Fruit fly (Drosophila melanogaster) whole organism, adult: ENCODE results near the gene Sr-CIII.

Experiments used
- CG11617 ChIP-seq: fragments of 200-800 bp; sonication (Bioruptor generic); optimal IDR thresholded peaks from 2 replicates; lab custom pipeline; 2017; ENCODE audit warnings: mild to moderate bottlenecking, missing biosample characterization, missing genetic modification reagents, missing genetic modification characterization
- CG12768 ChIP-seq: fragments of 200-800 bp; sonication (Bioruptor generic); optimal IDR thresholded peaks from 2 replicates; lab custom pipeline; 2017; ENCODE audit warnings: missing biosample characterization, missing genetic modification characterization, mild to moderate bottlenecking, moderate library complexity, missing genetic modification reagents
- CG14711 ChIP-seq: fragments of 200-800 bp; sonication (Bioruptor generic); optimal IDR thresholded peaks from 2 replicates; lab custom pipeline; 2018; ENCODE audit warnings: missing biosample characterization, mild to moderate bottlenecking, missing genetic modification characterization, moderate library complexity
- CG1620 ChIP-seq: fragments of 200-800 bp; sonication (Bioruptor generic); optimal IDR thresholded peaks from 2 replicates; lab custom pipeline; 2016; ENCODE audit warnings: missing biosample characterization, missing genetic modification characterization
- CG33017 ChIP-seq: fragments of 200-800 bp; sonication (Bioruptor generic); optimal IDR thresholded peaks from 2 replicates; lab custom pipeline; 2018; ENCODE audit warnings: missing biosample characterization, mild to moderate bottlenecking, missing genetic modification characterization, moderate library complexity
- CG5204 ChIP-seq: fragments of 200-800 bp; sonication (Bioruptor generic); optimal IDR thresholded peaks from 2 replicates; lab custom pipeline; 2016; ENCODE audit warnings: missing biosample characterization, missing genetic modification characterization
- CG7045 ChIP-seq: fragments of 200-800 bp; sonication (Bioruptor generic); optimal IDR thresholded peaks from 2 replicates; lab custom pipeline; 2017; ENCODE audit warnings: missing biosample characterization, mild to moderate bottlenecking, missing genetic modification characterization
- CG7101 ChIP-seq: fragments of 200-800 bp; sonication (Bioruptor generic); optimal IDR thresholded peaks from 2 replicates; lab custom pipeline; 2018; ENCODE audit warnings: missing biosample characterization, mild to moderate bottlenecking, missing genetic modification characterization, moderate library complexity
- Clk ChIP-seq: fragments of 200-800 bp; sonication (Bioruptor generic); optimal IDR thresholded peaks from 2 replicates; lab custom pipeline; 2017; ENCODE audit warnings: missing biosample characterization, missing genetic modification characterization
- Crg-1 ChIP-seq: fragments of 200-800 bp; sonication (Bioruptor generic); optimal IDR thresholded peaks from 2 replicates; lab custom pipeline; 2016; ENCODE audit warnings: missing biosample characterization, missing genetic modification characterization
- Hr96 ChIP-seq: fragments of 200-800 bp; sonication (Bioruptor generic); optimal IDR thresholded peaks from 2 replicates; lab custom pipeline; 2016; ENCODE audit warnings: missing biosample characterization, missing genetic modification characterization
- Mnt ChIP-seq: fragments of 200-800 bp; sonication (Bioruptor generic); optimal IDR thresholded peaks from 2 replicates; lab custom pipeline; 2016; ENCODE audit warnings: missing biosample characterization, mild to moderate bottlenecking, missing genetic modification characterization
- bab1 ChIP-seq: fragments of 200-800 bp; sonication (Bioruptor generic); optimal IDR thresholded peaks from 3 replicates; lab custom pipeline; 2019; ENCODE audit warnings: missing biosample characterization, mild to moderate bottlenecking, missing genetic modification characterization, moderate library complexity
- cic ChIP-seq: fragments of 200-800 bp; sonication (Bioruptor generic); optimal IDR thresholded peaks from 2 replicates; lab custom pipeline; 2017; ENCODE audit warnings: missing biosample characterization, mild to moderate bottlenecking, missing genetic modification characterization, moderate library complexity
- cnc ChIP-seq, 2 experiments: fragments of >200 bp; optimal IDR thresholded peaks; 2 replicates each; lab custom pipeline; 2017
- kay ChIP-seq: fragments of 200-800 bp; sonication (Bioruptor generic); peaks from one replicate; lab custom pipeline; 2016; ENCODE audit warnings: missing biosample characterization, missing genetic modification characterization, borderline replicate concordance
- ovo ChIP-seq: fragments of 200-800 bp; sonication (Bioruptor generic); optimal IDR thresholded peaks from 2 replicates; lab custom pipeline; 2016; ENCODE audit warnings: missing biosample characterization, missing genetic modification characterization
- pad ChIP-seq: fragments of 200-800 bp; sonication (Bioruptor generic); optimal IDR thresholded peaks from 3 replicates; lab custom pipeline; 2017; ENCODE audit warnings: missing biosample characterization, missing genetic modification characterization, mild to moderate bottlenecking, moderate library complexity, missing genetic modification reagents
- tj ChIP-seq: fragments of 200-800 bp; sonication (Bioruptor generic); optimal IDR thresholded peaks from 3 replicates; lab custom pipeline; 2017; ENCODE audit warnings: missing biosample characterization, mild to moderate bottlenecking, missing genetic modification characterization, moderate library complexity
- toe ChIP-seq: fragments of 200-800 bp; sonication (Bioruptor generic); optimal IDR thresholded peaks from 2 replicates; lab custom pipeline; 2016; ENCODE audit warnings: missing biosample characterization, missing genetic modification characterization

Gene Sr-CIII

dm6 chr2L:4120043-4120442 is at the start of gene Sr-CIII:
Gene Sr-CIII (plus strand): TSS chr2L:4120343.
- TF ChIP-seq CG11617 (GFP tag; lab: Kevin White, UChicago) = no peak
- TF ChIP-seq kay (GFP tag; lab: Kevin White, UChicago) = peak; percentile 6
- TF ChIP-seq Mnt (GFP tag; lab: Kevin White, UChicago) = no peak

DNA sequence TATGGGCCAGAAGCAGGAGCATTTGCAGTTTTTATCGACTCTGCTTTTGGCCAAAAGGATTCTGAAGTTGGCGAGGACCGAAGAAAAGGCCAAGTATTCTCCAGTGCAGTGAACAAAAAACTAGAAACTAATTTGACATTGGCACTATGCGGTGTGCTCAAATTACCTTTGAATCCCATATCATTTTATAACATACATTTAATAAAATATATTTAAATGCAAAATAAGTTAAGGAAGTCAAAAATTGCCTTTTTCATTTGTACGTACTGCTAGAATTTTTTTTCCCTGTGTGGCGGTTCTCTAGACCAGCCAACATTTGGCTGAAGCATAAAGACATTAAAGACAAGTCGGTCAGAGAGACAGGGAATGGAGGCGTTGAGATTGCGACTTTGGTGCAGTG is 49.7 kb upstream of the Sr-CIII start:
- TF ChIP-seq CG33017 (tag; lab: Kevin White, UChicago) = no peak
- TF ChIP-seq Clk = no peak
- TF ChIP-seq cnc (optimal IDR thresholded peaks at IDR 0.05; lab: Kevin White, UChicago) = no peak
- TF ChIP-seq CG7045 (GFP tag; lab: Kevin White, UChicago) = no peak
- TF ChIP-seq CG11617 (GFP tag; lab: Kevin White, UChicago) = no peak
- TF ChIP-seq pad (GFP tag; lab: Kevin White, UChicago) = no peak
- no peak for TF ChIP-seq CG7101 (tag; lab: Kevin White, UChicago)
- no peak for TF ChIP-seq Mnt (GFP tag; lab: Kevin White, UChicago)

DNA sequence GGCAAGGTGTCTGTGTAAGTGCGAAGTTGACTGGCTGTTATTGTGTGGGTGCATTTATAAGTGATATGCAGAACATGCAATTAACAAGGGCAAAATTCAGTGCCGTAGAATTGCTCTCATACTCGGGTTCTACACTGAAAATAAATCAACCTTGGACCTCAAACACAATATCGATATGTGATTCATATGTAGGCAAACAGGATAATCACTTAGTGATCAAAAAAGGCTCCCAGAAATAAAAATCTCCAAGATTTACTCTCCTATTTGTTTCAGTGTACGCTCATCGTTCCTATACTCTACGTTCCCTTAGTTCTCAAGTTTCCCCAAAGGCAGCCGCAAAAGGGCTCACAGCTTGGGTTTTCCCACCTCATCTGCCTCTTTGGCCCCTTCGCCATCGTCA is 48.6 kb upstream of the Sr-CIII start:
- peak; percentile 7 for TF ChIP-seq tj (GFP tag; lab: Kevin White, UChicago)
- no peak for TF ChIP-seq Clk

DNA sequence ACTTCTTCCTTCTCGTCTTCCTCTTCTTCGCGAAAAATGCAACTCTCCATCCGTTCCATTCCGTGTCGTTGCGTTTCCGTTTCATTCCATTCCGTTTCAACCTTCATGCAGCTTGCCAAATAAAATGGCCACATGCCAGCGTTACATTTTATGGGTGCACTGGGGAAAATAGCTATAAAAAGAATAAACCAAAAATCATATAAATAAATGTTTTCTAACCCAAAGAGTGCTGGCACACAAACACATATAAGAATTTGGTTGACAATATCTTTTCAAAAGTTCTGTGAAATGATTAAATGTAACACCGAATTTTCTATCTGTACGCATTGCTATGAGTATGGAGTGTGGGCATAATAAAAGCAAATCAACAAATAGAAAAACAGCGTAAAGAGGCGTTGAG is 44.4 kb upstream of the Sr-CIII start:
- TF ChIP-seq CG33017 (tag; lab: Kevin White, UChicago) = no peak
- no peak for TF ChIP-seq cnc (optimal IDR thresholded peaks at IDR 0.05; lab: Kevin White, UChicago)
- TF ChIP-seq bab1 (GFP tag; lab: Kevin White, UChicago) = no peak
- no peak for TF ChIP-seq tj (GFP tag; lab: Kevin White, UChicago)
- no peak for TF ChIP-seq CG7045 (GFP tag; lab: Kevin White, UChicago)
- TF ChIP-seq Hr96 = no peak
- no peak for TF ChIP-seq Clk
- TF ChIP-seq cic (GFP tag; lab: Kevin White, UChicago) = no peak
- TF ChIP-seq CG5204 = no peak
- no peak for TF ChIP-seq Mnt (GFP tag; lab: Kevin White, UChicago)
- TF ChIP-seq CG7101 (tag; lab: Kevin White, UChicago) = no peak
- TF ChIP-seq toe (GFP tag; lab: Kevin White, UChicago) = no peak
- no peak for TF ChIP-seq ovo
- TF ChIP-seq Crg-1 (GFP tag; lab: Kevin White, UChicago) = no peak
- no peak for TF ChIP-seq CG11617 (GFP tag; lab: Kevin White, UChicago)
- no peak for TF ChIP-seq CG14711

DNA sequence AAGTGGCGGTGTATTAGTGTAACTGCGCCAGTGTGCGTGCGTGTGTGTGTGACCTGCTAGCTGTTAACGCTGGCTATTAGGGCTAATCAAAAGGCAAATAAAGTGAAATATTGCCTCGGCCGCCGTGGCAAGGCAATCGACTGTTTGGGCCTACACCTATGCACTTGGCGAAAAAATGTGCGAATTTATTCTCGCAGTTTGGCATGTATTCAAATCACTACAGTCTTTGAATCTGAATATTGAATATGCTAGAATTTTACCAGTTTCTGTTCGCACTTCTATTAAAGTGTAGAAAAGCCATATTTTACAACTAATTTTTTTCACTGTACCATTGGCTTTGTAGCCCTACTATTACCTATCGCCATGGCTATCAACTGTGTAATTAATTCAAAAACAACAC is 39.4 kb upstream of the Sr-CIII start:
- peak; percentile 11 for TF ChIP-seq ovo
- peak; percentile 16 for TF ChIP-seq CG7101 (tag; lab: Kevin White, UChicago)
- TF ChIP-seq pad (GFP tag; lab: Kevin White, UChicago) = no peak
- TF ChIP-seq toe (GFP tag; lab: Kevin White, UChicago) = no peak
- peak; percentile 45 for TF ChIP-seq CG33017 (tag; lab: Kevin White, UChicago)
- peak; percentile 65 for TF ChIP-seq CG5204
- no peak for TF ChIP-seq cnc (optimal IDR thresholded peaks at IDR 0.05; lab: Kevin White, UChicago)
- no peak for TF ChIP-seq CG12768 (GFP tag; lab: Kevin White, UChicago)
- no peak for TF ChIP-seq CG11617 (GFP tag; lab: Kevin White, UChicago)
- no peak for TF ChIP-seq Clk
- TF ChIP-seq CG1620 = no peak
- no peak for TF ChIP-seq kay (GFP tag; lab: Kevin White, UChicago)
- no peak for TF ChIP-seq cic (GFP tag; lab: Kevin White, UChicago)
- TF ChIP-seq CG7045 (GFP tag; lab: Kevin White, UChicago) = peak; percentile 21
- TF ChIP-seq tj (GFP tag; lab: Kevin White, UChicago) = no peak
- TF ChIP-seq CG14711 = no peak
- no peak for TF ChIP-seq bab1 (GFP tag; lab: Kevin White, UChicago)

- TF ChIP-seq toe (GFP tag; lab: Kevin White, UChicago) (no peak), bab1 (GFP tag; lab: Kevin White, UChicago) (no peak), Mnt (GFP tag; lab: Kevin White, UChicago) (no peak), CG7045 (GFP tag; lab: Kevin White, UChicago) (no peak), Hr96 (no peak), CG7101 (tag; lab: Kevin White, UChicago) (no peak)
These were observed 36.0 kb upstream of the Sr-CIII start for dm6 chr2L:4084166-4084565.

DNA sequence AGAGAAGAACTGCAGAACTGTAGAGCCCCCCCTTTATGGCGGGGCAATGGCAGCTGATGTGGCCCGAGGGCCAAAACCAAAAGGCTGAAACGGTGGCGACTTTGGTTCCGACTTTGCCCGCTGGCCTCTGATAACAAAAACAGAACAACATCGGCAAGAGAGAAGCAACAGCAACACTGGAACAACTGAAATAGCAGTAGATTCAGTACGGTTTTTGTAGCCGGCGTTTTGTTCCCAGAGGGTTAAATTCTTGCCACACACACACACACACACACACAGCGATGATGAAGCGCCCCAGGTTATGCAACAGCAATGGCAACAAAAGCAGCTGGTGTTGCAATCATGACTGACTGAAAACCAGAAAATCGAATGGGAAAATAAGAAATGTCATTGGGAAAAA is 30.5 kb upstream of the Sr-CIII start:
- TF ChIP-seq pad (GFP tag; lab: Kevin White, UChicago) = no peak
- no peak for TF ChIP-seq Hr96
- no peak for TF ChIP-seq CG1620
- TF ChIP-seq Clk = no peak
- TF ChIP-seq cic (GFP tag; lab: Kevin White, UChicago) = no peak
- TF ChIP-seq CG33017 (tag; lab: Kevin White, UChicago) = no peak
- no peak for TF ChIP-seq ovo
- TF ChIP-seq CG7101 (tag; lab: Kevin White, UChicago) = no peak
- TF ChIP-seq toe (GFP tag; lab: Kevin White, UChicago) = no peak
- no peak for TF ChIP-seq CG5204
- TF ChIP-seq CG11617 (GFP tag; lab: Kevin White, UChicago) = no peak
- no peak for TF ChIP-seq CG12768 (GFP tag; lab: Kevin White, UChicago)
- TF ChIP-seq bab1 (GFP tag; lab: Kevin White, UChicago) = no peak
- TF ChIP-seq CG14711 = no peak
- TF ChIP-seq Crg-1 (GFP tag; lab: Kevin White, UChicago) = no peak
